Fruit fly (Drosophila melanogaster) whole organism, embryonic: ENCODE measurements around the gene CG8289.

Experiments used
- C15 ChIP-seq: fragments of 200-800 bp; sonication (Bioruptor generic); IDR thresholded peaks from 3 replicates; pipeline ENCODE4 v1.3.6; 2022; ENCODE audit warnings: missing biosample characterization, missing genetic modification characterization
- CG1024 ChIP-seq: fragments of 200-800 bp; sonication (Bioruptor generic); IDR thresholded peaks from 2 replicates; pipeline ENCODE4 v1.3.6; 2022; ENCODE audit warnings: missing biosample characterization, missing genetic modification characterization
- CG10431 ChIP-seq: fragments of 200-800 bp; sonication (Bioruptor generic); optimal IDR thresholded peaks from 3 replicates; lab custom pipeline; 2018; ENCODE audit warnings: missing biosample characterization, mild to moderate bottlenecking, missing genetic modification characterization
- CG11696 ChIP-seq: fragments of 200-800 bp; sonication (Bioruptor generic); IDR thresholded peaks from 2 replicates; pipeline ENCODE4 v1.3.6; 2022; ENCODE audit warnings: missing biosample characterization, missing genetic modification characterization
- CG13775 ChIP-seq: fragments of 200-800 bp; sonication (Bioruptor generic); optimal IDR thresholded peaks from 3 replicates; lab custom pipeline; 2017; ENCODE audit warnings: missing biosample characterization, mild to moderate bottlenecking, missing genetic modification characterization
- CG13894 ChIP-seq: fragments of 200-800 bp; sonication (Bioruptor generic); optimal IDR thresholded peaks from 3 replicates; lab custom pipeline; 2018; ENCODE audit warnings: missing biosample characterization, mild to moderate bottlenecking, missing genetic modification characterization, moderate library complexity
- CG14860 ChIP-seq: fragments of 200-800 bp; sonication (Bioruptor generic); IDR thresholded peaks from 3 replicates; pipeline ENCODE4 v1.3.6; 2022; ENCODE audit warnings: missing biosample characterization, missing genetic modification characterization; ENCODE audit not compliant: partially characterized antibody
- CG16779 ChIP-seq: fragments of 200-800 bp; sonication (Bioruptor generic); IDR thresholded peaks from 2 replicates; pipeline ENCODE4 v1.3.6; 2022; ENCODE audit warnings: missing biosample characterization, missing genetic modification characterization
- CG17385 ChIP-seq: fragments of 200-800 bp; sonication (Bioruptor generic); optimal IDR thresholded peaks from 3 replicates; lab custom pipeline; 2018; ENCODE audit warnings: missing biosample characterization, mild to moderate bottlenecking, missing genetic modification characterization
- CG2120 ChIP-seq: fragments of 200-800 bp; sonication (Bioruptor generic); optimal IDR thresholded peaks from 3 replicates; lab custom pipeline; 2016; ENCODE audit warnings: missing biosample characterization, missing genetic modification characterization
- CG2129 ChIP-seq: fragments of 200-800 bp; sonication (Bioruptor generic); IDR thresholded peaks from 2 replicates; pipeline ENCODE4 v1.3.6; 2022; ENCODE audit warnings: missing biosample characterization, missing genetic modification characterization; ENCODE audit not compliant: partially characterized antibody
- CG2712 ChIP-seq: fragments of 200-800 bp; optimal IDR thresholded peaks from 3 replicates; lab custom pipeline; 2019; ENCODE audit warnings: missing biosample characterization, mild to moderate bottlenecking, missing genetic modification characterization, moderate library complexity
- CG2875 ChIP-seq: fragments of 200-800 bp; sonication (Bioruptor generic); optimal IDR thresholded peaks from 2 replicates; lab custom pipeline; 2017; ENCODE audit warnings: missing biosample characterization, mild to moderate bottlenecking, missing genetic modification characterization, missing genetic modification reagents
- CG31365 ChIP-seq: fragments of 200-800 bp; sonication (Bioruptor generic); optimal IDR thresholded peaks from 2 replicates; lab custom pipeline; 2018; ENCODE audit warnings: missing biosample characterization, mild to moderate bottlenecking, missing genetic modification characterization
- CG32767 ChIP-seq: fragments of 200-800 bp; sonication (Bioruptor generic); IDR thresholded peaks from 2 replicates; pipeline ENCODE4 v1.3.6; 2022; ENCODE audit warnings: missing biosample characterization, missing genetic modification characterization
- CG3726 ChIP-seq: fragments of 200-800 bp; sonication (Bioruptor generic); IDR thresholded peaks from 3 replicates; pipeline ENCODE4, ENCODE4 v1.3.6; 2022; ENCODE audit warnings: missing biosample characterization, missing genetic modification characterization
- CG3995 ChIP-seq: fragments of 200-800 bp; sonication (Bioruptor generic); optimal IDR thresholded peaks from 3 replicates; lab custom pipeline; 2016; ENCODE audit warnings: missing biosample characterization, missing genetic modification characterization
- CG4707 ChIP-seq: fragments of 200-800 bp; sonication (Bioruptor generic); optimal IDR thresholded peaks from 2 replicates; lab custom pipeline; 2018; ENCODE audit warnings: missing biosample characterization, mild to moderate bottlenecking, missing genetic modification characterization, moderate library complexity
- CG7745 ChIP-seq: fragments of 200-800 bp; sonication (Bioruptor generic); optimal IDR thresholded peaks from 2 replicates; lab custom pipeline; 2018; ENCODE audit warnings: missing biosample characterization, mild to moderate bottlenecking, missing genetic modification characterization, moderate library complexity
- CG8924 ChIP-seq: fragments of 200-800 bp; optimal IDR thresholded peaks from 3 replicates; lab custom pipeline; 2019; ENCODE audit warnings: missing biosample characterization, mild to moderate bottlenecking, missing genetic modification characterization, moderate library complexity
- Ets65A ChIP-seq: fragments of 200-800 bp; sonication (Bioruptor generic); peaks from one replicate; lab custom pipeline; 2016; ENCODE audit warnings: missing biosample characterization, missing genetic modification characterization
- Ets97D ChIP-seq: fragments of 200-800 bp; sonication (Bioruptor generic); optimal IDR thresholded peaks from 3 replicates; lab custom pipeline; 2016; ENCODE audit warnings: missing biosample characterization, missing genetic modification characterization
- HHEX ChIP-seq: fragments of 200-800 bp; sonication (Bioruptor generic); optimal IDR thresholded peaks from 3 replicates; lab custom pipeline; 2017; ENCODE audit warnings: missing biosample characterization, mild to moderate bottlenecking, missing genetic modification characterization, missing genetic modification reagents
- Mad ChIP-seq: fragments of 200-800 bp; sonication (Bioruptor generic); optimal IDR thresholded peaks from 2 replicates; lab custom pipeline; 2016; ENCODE audit warnings: missing biosample characterization, missing genetic modification characterization
- Med ChIP-seq: fragments of 200-800 bp; sonication (Bioruptor generic); peaks from one replicate; lab custom pipeline; 2016; ENCODE audit warnings: missing biosample characterization, missing genetic modification characterization, mild to moderate bottlenecking, inconsistent platforms, moderate library complexity
- NfI ChIP-seq: fragments of 200-800 bp; sonication (Bioruptor generic); optimal IDR thresholded peaks from 3 replicates; lab custom pipeline; 2018; ENCODE audit warnings: missing biosample characterization, mild to moderate bottlenecking, missing genetic modification characterization, moderate library complexity
- TFAM ChIP-seq: fragments of 200-800 bp; sonication (Bioruptor generic); optimal IDR thresholded peaks from 2 replicates; lab custom pipeline; 2017; ENCODE audit warnings: missing biosample characterization, missing genetic modification characterization, inconsistent platforms
- amos ChIP-seq: fragments of 200-800 bp; sonication (Bioruptor generic); IDR thresholded peaks from 2 replicates; pipeline ENCODE4 v1.3.6; 2022; ENCODE audit warnings: missing biosample characterization, missing genetic modification characterization; ENCODE audit not compliant: partially characterized antibody
- bigmax ChIP-seq: fragments of 200-800 bp; sonication (Bioruptor generic); optimal IDR thresholded peaks from 2 replicates; lab custom pipeline; 2018; ENCODE audit warnings: missing biosample characterization, mild to moderate bottlenecking, missing genetic modification characterization
- cad ChIP-seq: fragments of >200 bp; optimal IDR thresholded peaks from 2 replicates; lab custom pipeline; 2017; ENCODE audit warnings: missing biosample characterization, missing genetic modification characterization
- corto ChIP-seq: fragments of 200-800 bp; sonication (Bioruptor generic); optimal IDR thresholded peaks from 2 replicates; lab custom pipeline; 2016; ENCODE audit warnings: missing biosample characterization, mild to moderate bottlenecking, missing genetic modification characterization, moderate library complexity
- cwo ChIP-seq: fragments of 200-800 bp; sonication (Bioruptor generic); optimal IDR thresholded peaks from 3 replicates; lab custom pipeline; 2017; ENCODE audit warnings: missing biosample characterization, missing genetic modification characterization, mild to moderate bottlenecking, moderate library complexity, missing genetic modification reagents
- da ChIP-seq: fragments of 200-800 bp; sonication (Bioruptor generic); optimal IDR thresholded peaks from 2 replicates; lab custom pipeline; 2016; ENCODE audit warnings: missing biosample characterization, missing genetic modification characterization
- dpn ChIP-seq, 2 experiments: fragments of 200-800 bp; sonication (Bioruptor generic); optimal IDR thresholded peaks; 3 replicates each; lab custom pipeline; 2016; ENCODE audit warnings: missing biosample characterization in 2 of 2, missing genetic modification characterization in 2 of 2
- dysf ChIP-seq: fragments of 200-800 bp; sonication (Bioruptor generic); IDR thresholded peaks from 3 replicates; pipeline ENCODE4 v1.3.6; 2022; ENCODE audit warnings: missing biosample characterization, missing genetic modification characterization
- esg ChIP-seq: fragments of 200-800 bp; sonication (Bioruptor generic); conservative IDR thresholded peaks from 2 replicates; pipeline ENCODE4 v1.3.6; 2022; ENCODE audit warnings: missing biosample characterization, missing genetic modification characterization
- fd102C ChIP-seq: fragments of 200-800 bp; sonication (Bioruptor generic); optimal IDR thresholded peaks from 2 replicates; lab custom pipeline; 2018; ENCODE audit warnings: missing biosample characterization, mild to moderate bottlenecking, missing genetic modification characterization, moderate library complexity
- gcm2 ChIP-seq: fragments of 200-800 bp; sonication (Bioruptor generic); optimal IDR thresholded peaks from 2 replicates; lab custom pipeline; 2016; ENCODE audit warnings: missing biosample characterization, missing genetic modification characterization
- ind ChIP-seq: fragments of 200-800 bp; sonication (Bioruptor generic); optimal IDR thresholded peaks from 3 replicates; lab custom pipeline; 2016; ENCODE audit warnings: missing biosample characterization, missing genetic modification characterization
- knrl ChIP-seq: fragments of 200-800 bp; sonication (Bioruptor generic); IDR thresholded peaks from 3 replicates; pipeline ENCODE4 v1.3.6; 2022; ENCODE audit warnings: missing biosample characterization, missing genetic modification characterization; ENCODE audit not compliant: partially characterized antibody
- lilli ChIP-seq: fragments of 200-800 bp; sonication (Bioruptor generic); optimal IDR thresholded peaks from 3 replicates; lab custom pipeline; 2016; ENCODE audit warnings: missing biosample characterization, missing genetic modification characterization
- nmo ChIP-seq: fragments of 200-800 bp; sonication (Bioruptor generic); optimal IDR thresholded peaks from 2 replicates; lab custom pipeline; 2018; ENCODE audit warnings: missing biosample characterization, mild to moderate bottlenecking, missing genetic modification characterization, moderate library complexity
- phol ChIP-seq: fragments of 200-800 bp; sonication (Bioruptor generic); optimal IDR thresholded peaks from 3 replicates; lab custom pipeline; 2018; ENCODE audit warnings: missing biosample characterization, mild to moderate bottlenecking, missing genetic modification characterization, moderate library complexity
- scrt ChIP-seq: fragments of 200-800 bp; sonication (Bioruptor generic); optimal IDR thresholded peaks from 2 replicates; lab custom pipeline; 2018; ENCODE audit warnings: missing biosample characterization, mild to moderate bottlenecking, missing genetic modification characterization, moderate library complexity
- slbo ChIP-seq: fragments of 200-800 bp; sonication (Bioruptor generic); IDR thresholded peaks from 2 replicates; pipeline ENCODE4 v1.3.6; 2022; ENCODE audit warnings: missing biosample characterization, missing genetic modification characterization
- slp2 ChIP-seq: fragments of 200-800 bp; sonication (Bioruptor generic); optimal IDR thresholded peaks from 2 replicates; lab custom pipeline; 2016; ENCODE audit warnings: missing biosample characterization, missing genetic modification characterization
- stc ChIP-seq: fragments of 200-800 bp; sonication (Bioruptor generic); IDR thresholded peaks from 2 replicates; pipeline ENCODE4 v1.3.6; 2022; ENCODE audit warnings: missing biosample characterization, missing genetic modification characterization
- toy ChIP-seq: fragments of 200-800 bp; sonication (Bioruptor generic); IDR thresholded peaks from 2 replicates; pipeline ENCODE4 v1.3.6; 2022; ENCODE audit warnings: missing biosample characterization, missing genetic modification characterization
- ttk ChIP-seq: fragments of 200-800 bp; sonication (Bioruptor generic); IDR thresholded peaks from 2 replicates; pipeline ENCODE4 v2.1.2; 2022; ENCODE audit warnings: missing biosample characterization, missing genetic modification characterization
- wek ChIP-seq: fragments of 200-800 bp; sonication (Bioruptor generic); optimal IDR thresholded peaks from 3 replicates; lab custom pipeline; 2018; ENCODE audit warnings: missing biosample characterization, mild to moderate bottlenecking, missing genetic modification characterization, moderate library complexity

CG8289 gene

dm6 chrX:17651998-17652738 lies 16.3 kb upstream of the CG8289 start, which contains the start of gene RhoGAPp190 (continued):
- no peak for TF ChIP-seq bigmax
- no peak for TF ChIP-seq fd102C (GFP tag; lab: Kevin White, UChicago)
- TF ChIP-seq wek (GFP tag; lab: Kevin White, UChicago): no peak
- peak; percentile 33 for TF ChIP-seq CG2712
- TF ChIP-seq NfI (GFP tag; lab: Kevin White, UChicago): peak; percentile 13
- TF ChIP-seq CG7745: no peak
- peak; percentile 6 for TF ChIP-seq CG2120 (GFP tag; lab: Kevin White, UChicago)
- TF ChIP-seq amos (GFP tag; lab: Robert Waterston, UW): peak; percentile 91; the same call in 1 of the 2 replicates
- TF ChIP-seq CG13894: peak; percentile 31
- TF ChIP-seq dysf (GFP tag; lab: Robert Waterston, UW): no peak
- TF ChIP-seq nmo (GFP tag; lab: Kevin White, UChicago): peak; percentile 18
- no peak for TF ChIP-seq Ets65A (GFP tag; lab: Kevin White, UChicago)
- no peak for TF ChIP-seq CG3726 (GFP tag; lab: Robert Waterston, UW)
- no peak for TF ChIP-seq cad (GFP tag; lab: Kevin White, UChicago)
- peak; percentile 24 for TF ChIP-seq lilli (GFP tag; lab: Kevin White, UChicago)
- TF ChIP-seq knrl (GFP tag; lab: Robert Waterston, UW): peak; percentile 75
- TF ChIP-seq toy (GFP tag; lab: Robert Waterston, UW): no peak
- no peak for TF ChIP-seq CG17385 (GFP tag; lab: Kevin White, UChicago)
- TF ChIP-seq CG16779 (GFP tag; lab: Robert Waterston, UW): no peak
- no peak for TF ChIP-seq CG4707 (GFP tag; lab: Kevin White, UChicago)
- no peak for TF ChIP-seq dpn (GFP tag; optimal IDR thresholded peaks at IDR 0.05; lab: Kevin White, UChicago)
- no peak for TF ChIP-seq gcm2
- TF ChIP-seq Med (GFP tag; lab: Kevin White, UChicago): peak; percentile 78
- no peak for TF ChIP-seq stc (GFP tag; lab: Robert Waterston, UW)
- no peak for TF ChIP-seq CG31365
- no peak for TF ChIP-seq TFAM
- no peak for TF ChIP-seq da (GFP tag; lab: Kevin White, UChicago)
- TF ChIP-seq CG10431 (GFP tag; lab: Kevin White, UChicago): no peak
- no peak for TF ChIP-seq ind
- no peak for TF ChIP-seq cwo (GFP tag; lab: Kevin White, UChicago)
- TF ChIP-seq slp2: no peak
- no peak for TF ChIP-seq C15 (GFP tag; lab: Robert Waterston, UW)
- TF ChIP-seq CG13775: no peak
- peak; percentile 66 for TF ChIP-seq Ets97D (GFP tag; lab: Kevin White, UChicago)
- no peak for TF ChIP-seq HHEX (GFP tag; lab: Kevin White, UChicago)
- no peak for TF ChIP-seq esg (GFP tag; lab: Robert Waterston, UW)
- no peak for TF ChIP-seq CG11696 (GFP tag; lab: Robert Waterston, UW)
- TF ChIP-seq phol (tag; lab: Kevin White, UChicago): peak; percentile 43
- no peak for TF ChIP-seq corto (GFP tag; lab: Kevin White, UChicago)
- TF ChIP-seq CG2875 (GFP tag; lab: Kevin White, UChicago): no peak
- TF ChIP-seq CG14860 (GFP tag; lab: Robert Waterston, UW): peak; percentile 95
- no peak for TF ChIP-seq CG1024 (GFP tag; lab: Robert Waterston, UW)
- TF ChIP-seq CG2129 (GFP tag; lab: Robert Waterston, UW): peak; percentile 49; the same call in 1 of the 2 replicates
- TF ChIP-seq Mad (GFP tag; lab: Kevin White, UChicago): no peak
- no peak for TF ChIP-seq slbo (GFP tag; lab: Robert Waterston, UW)
- peak; percentile 34 for TF ChIP-seq scrt (GFP tag; lab: Kevin White, UChicago)
- no peak for TF ChIP-seq ttk (GFP tag; lab: Robert Waterston, UW)
- no peak for TF ChIP-seq CG32767 (GFP tag; lab: Robert Waterston, UW)
- peak; percentile 32 for TF ChIP-seq CG8924
- TF ChIP-seq CG3995 (GFP tag; lab: Kevin White, UChicago): no peak
